Worm (Caenorhabditis elegans) whole organism, late embryonic: ENCODE results near the gene F17A2.16.

ENCODE experiments used
- C38D4.7 ChIP-seq: fragments of 200-800 bp; sonication (Bioruptor generic); optimal IDR thresholded peaks from 2 replicates; lab custom pipeline; 2018; ENCODE audit warnings: mild to moderate bottlenecking, missing genetic modification characterization, moderate library complexity, missing compliant biosample characterization
- F13H6.1 ChIP-seq: sonication (generic microtip); optimal IDR thresholded peaks from 2 replicates; lab custom pipeline; 2016; ENCODE audit warnings: missing genetic modification characterization, missing compliant biosample characterization
- K09A11.1 ChIP-seq: sonication (generic microtip); optimal IDR thresholded peaks from 2 replicates; lab custom pipeline; 2017; ENCODE audit warnings: antibody characterized with exemption, mild to moderate bottlenecking, missing genetic modification characterization, missing compliant biosample characterization; ENCODE audit not compliant: insufficient read depth
- T23F11.4 ChIP-seq: fragments of 200-800 bp; sonication (Bioruptor generic); optimal IDR thresholded peaks from 2 replicates; lab custom pipeline; 2018; ENCODE audit warnings: mild to moderate bottlenecking, missing genetic modification characterization, missing compliant biosample characterization
- Y22D7AL.16 ChIP-seq: sonication (generic microtip); optimal IDR thresholded peaks from 2 replicates; lab custom pipeline; 2016; ENCODE audit warnings: missing genetic modification characterization, missing compliant biosample characterization
- ama-1 ChIP-seq: fragments of 150-350 bp; optimal IDR thresholded peaks from 2 replicates; lab custom pipeline; 2014
- ceh-19 ChIP-seq: fragments of 200-800 bp; sonication (Bioruptor generic); optimal IDR thresholded peaks from 2 replicates; lab custom pipeline; 2018; ENCODE audit warnings: mild to moderate bottlenecking, missing genetic modification characterization, missing compliant biosample characterization
- ceh-22 ChIP-seq: sonication (generic microtip); optimal IDR thresholded peaks from 2 replicates; lab custom pipeline; 2017; ENCODE audit warnings: missing biosample characterization, missing genetic modification characterization
- ceh-9 ChIP-seq: sonication (generic microtip); optimal IDR thresholded peaks from 2 replicates; lab custom pipeline; 2016; ENCODE audit warnings: mild to moderate bottlenecking, missing genetic modification characterization, inconsistent platforms, missing compliant biosample characterization
- che-1 ChIP-seq: sonication (generic microtip); optimal IDR thresholded peaks from 2 replicates; lab custom pipeline; 2016; ENCODE audit warnings: mild to moderate bottlenecking, missing genetic modification characterization, missing compliant biosample characterization
- dmd-4 ChIP-seq: sonication (generic microtip); optimal IDR thresholded peaks from 2 replicates; lab custom pipeline; 2016; ENCODE audit warnings: borderline replicate concordance, missing genetic modification characterization, missing compliant biosample characterization
- dve-1 ChIP-seq: sonication (generic microtip); optimal IDR thresholded peaks from 2 replicates; lab custom pipeline; 2017; ENCODE audit warnings: antibody characterized with exemption, mild to moderate bottlenecking, missing genetic modification characterization, missing compliant biosample characterization
- elt-2 ChIP-seq: sonication (generic microtip); optimal IDR thresholded peaks from 2 replicates; lab custom pipeline; 2016; ENCODE audit warnings: missing genetic modification reagents, missing genetic modification characterization, missing compliant biosample characterization
- elt-4 ChIP-seq: sonication (generic microtip); optimal IDR thresholded peaks from 2 replicates; lab custom pipeline; 2016; ENCODE audit warnings: missing genetic modification characterization, missing compliant biosample characterization
- ets-4 ChIP-seq: sonication (generic microtip); optimal IDR thresholded peaks from 2 replicates; lab custom pipeline; 2016; ENCODE audit warnings: missing genetic modification characterization, missing compliant biosample characterization
- eyg-1 ChIP-seq: sonication (generic microtip); optimal IDR thresholded peaks from 2 replicates; lab custom pipeline; 2016; ENCODE audit warnings: missing genotype, missing genetic modification characterization, missing compliant biosample characterization
- fax-1 ChIP-seq: sonication (generic microtip); optimal IDR thresholded peaks from 2 replicates; lab custom pipeline; 2016; ENCODE audit warnings: missing genotype, missing genetic modification characterization, missing compliant biosample characterization
- fkh-6 ChIP-seq: sonication (generic microtip); optimal IDR thresholded peaks from 2 replicates; lab custom pipeline; 2016; ENCODE audit warnings: missing genetic modification characterization, missing compliant biosample characterization
- gmeb-2 ChIP-seq: sonication (generic microtip); optimal IDR thresholded peaks from 2 replicates; lab custom pipeline; 2016; ENCODE audit warnings: missing genetic modification characterization, inconsistent platforms, missing compliant biosample characterization
- hlh-13 ChIP-seq: fragments of 200-800 bp; sonication (Bioruptor generic); optimal IDR thresholded peaks from 2 replicates; lab custom pipeline; 2018; ENCODE audit warnings: mild to moderate bottlenecking, missing genetic modification characterization, missing compliant biosample characterization
- hlh-30 ChIP-seq: sonication (generic microtip); optimal IDR thresholded peaks from 2 replicates; lab custom pipeline; 2017; ENCODE audit warnings: antibody characterized with exemption, missing genetic modification characterization, missing compliant biosample characterization; ENCODE audit not compliant: insufficient read depth
- hlh-6 ChIP-seq: sonication (generic microtip); optimal IDR thresholded peaks from 2 replicates; lab custom pipeline; 2016; ENCODE audit warnings: missing genotype, missing genetic modification characterization, missing compliant biosample characterization
- hlh-8 ChIP-seq: sonication (generic microtip); optimal IDR thresholded peaks from 2 replicates; lab custom pipeline; 2016; ENCODE audit warnings: missing genotype, missing genetic modification characterization, missing compliant biosample characterization
- madf-2 ChIP-seq: sonication (generic microtip); optimal IDR thresholded peaks from 2 replicates; lab custom pipeline; 2017; ENCODE audit warnings: missing genetic modification characterization, missing compliant biosample characterization
- mec-3 ChIP-seq: sonication (generic microtip); optimal IDR thresholded peaks from 2 replicates; lab custom pipeline; 2016; ENCODE audit warnings: borderline replicate concordance, missing genetic modification characterization, missing compliant biosample characterization
- nhr-11 ChIP-seq: fragments of 150-350 bp; optimal IDR thresholded peaks from 2 replicates; lab custom pipeline; 2014; ENCODE audit warnings: missing biosample characterization, missing genetic modification characterization
- npax-4 ChIP-seq: sonication (generic microtip); optimal IDR thresholded peaks from 2 replicates; lab custom pipeline; 2016; ENCODE audit warnings: missing genetic modification characterization, missing compliant biosample characterization
- pag-3 ChIP-seq: sonication (generic microtip); optimal IDR thresholded peaks from 2 replicates; lab custom pipeline; 2016; ENCODE audit warnings: missing compliant biosample characterization, missing genetic modification characterization, borderline replicate concordance
- pat-9 ChIP-seq: fragments of 200-800 bp; sonication (Bioruptor generic); optimal IDR thresholded peaks from 2 replicates; lab custom pipeline; 2018; ENCODE audit warnings: mild to moderate bottlenecking, missing genetic modification characterization, moderate library complexity, missing compliant biosample characterization
- pax-1 ChIP-seq: fragments of 150-350 bp; optimal IDR thresholded peaks from 2 replicates; lab custom pipeline; 2014; ENCODE audit warnings: missing biosample characterization, missing genetic modification characterization
- pha-2 ChIP-seq: sonication (generic microtip); optimal IDR thresholded peaks from 2 replicates; lab custom pipeline; 2017; ENCODE audit warnings: mild to moderate bottlenecking, missing genetic modification characterization, missing compliant biosample characterization
- pqm-1 ChIP-seq: sonication (generic microtip); optimal IDR thresholded peaks from 2 replicates; lab custom pipeline; 2016; ENCODE audit warnings: missing genetic modification characterization, missing compliant biosample characterization
- pros-1 ChIP-seq: fragments of 150-350 bp; optimal IDR thresholded peaks from 2 replicates; lab custom pipeline; 2014; ENCODE audit warnings: missing biosample characterization, missing genetic modification reagents, missing genetic modification characterization
- ref-2 ChIP-seq: sonication (generic microtip); optimal IDR thresholded peaks from 2 replicates; lab custom pipeline; 2016; ENCODE audit warnings: missing genetic modification characterization, missing compliant biosample characterization
- sox-4 ChIP-seq: sonication (generic microtip); optimal IDR thresholded peaks from 2 replicates; lab custom pipeline; 2017; ENCODE audit warnings: mild to moderate bottlenecking, missing genetic modification characterization, inconsistent platforms, missing compliant biosample characterization
- tbx-2 ChIP-seq: sonication (generic microtip); optimal IDR thresholded peaks from 2 replicates; lab custom pipeline; 2016; ENCODE audit warnings: missing genetic modification characterization, missing compliant biosample characterization
- tbx-7 ChIP-seq: sonication (generic microtip); optimal IDR thresholded peaks from 2 replicates; lab custom pipeline; 2016; ENCODE audit warnings: missing genotype, missing genetic modification characterization, missing compliant biosample characterization
- ttx-3 ChIP-seq: sonication (generic microtip); optimal IDR thresholded peaks from 2 replicates; lab custom pipeline; 2016; ENCODE audit warnings: missing genetic modification reagents, missing genetic modification characterization, missing compliant biosample characterization
- unc-55 ChIP-seq: sonication (generic microtip); optimal IDR thresholded peaks from 2 replicates; lab custom pipeline; 2017; ENCODE audit warnings: missing biosample characterization, missing genetic modification reagents, missing genetic modification characterization
- unc-86 ChIP-seq: sonication (generic microtip); optimal IDR thresholded peaks from 2 replicates; lab custom pipeline; 2016; ENCODE audit warnings: missing genetic modification characterization, missing compliant biosample characterization
- zip-5 ChIP-seq: sonication (generic microtip); optimal IDR thresholded peaks from 2 replicates; lab custom pipeline; 2016; ENCODE audit warnings: missing genetic modification characterization, missing compliant biosample characterization
- ztf-16 ChIP-seq: sonication (generic microtip); optimal IDR thresholded peaks from 2 replicates; lab custom pipeline; 2017; ENCODE audit warnings: missing genetic modification characterization, missing compliant biosample characterization

Gene F17A2.16

ce11 chrX:12320737-12321136, 12.5 kb downstream of the F17A2.16 start, which contains the start of gene ceh-40:
TSS of gene ceh-40 (minus strand) at chrX:12320777.
- TF ChIP-seq unc-55 (GFP tag; lab: Kevin White, UChicago) = peak; percentile 49
- no peak for TF ChIP-seq K09A11.1 (tag; lab: Kevin White, UChicago)
- TF ChIP-seq tbx-2 (tag; lab: Kevin White, UChicago) = peak; percentile 35
- TF ChIP-seq ama-1 (lab: Kevin White, UChicago) = no peak
- TF ChIP-seq elt-2 (tag; lab: Kevin White, UChicago) = peak; percentile 26

- TF ChIP-seq fkh-6 (tag; lab: Kevin White, UChicago) = no peak
- no peak for TF ChIP-seq mec-3
- TF ChIP-seq dve-1 (tag; lab: Kevin White, UChicago) = no peak
- TF ChIP-seq gmeb-2 (tag; lab: Kevin White, UChicago) = no peak
- no peak for TF ChIP-seq ceh-19 (GFP tag; lab: Kevin White, UChicago)
- no peak for TF ChIP-seq fax-1 (tag; lab: Kevin White, UChicago)
- TF ChIP-seq madf-2 (tag; lab: Kevin White, UChicago) = no peak
- no peak for TF ChIP-seq ttx-3 (tag; lab: Kevin White, UChicago)
- TF ChIP-seq hlh-8 = no peak
- no peak for TF ChIP-seq sox-4 (tag; lab: Kevin White, UChicago)
- TF ChIP-seq ama-1 (lab: Kevin White, UChicago) = no peak
- no peak for TF ChIP-seq hlh-30 (tag; lab: Kevin White, UChicago)
- TF ChIP-seq tbx-7 = no peak
- no peak for TF ChIP-seq hlh-6 (tag; lab: Kevin White, UChicago)
- no peak for TF ChIP-seq npax-4 (tag; lab: Kevin White, UChicago)
- TF ChIP-seq pqm-1 = no peak
Measured at ce11 chrX:12321357-12321756, 13.1 kb downstream of the F17A2.16 start, which contains the start of gene F17A2.13. TSS of gene F17A2.13 (plus strand) at chrX:12321657.

- TF ChIP-seq elt-4 (no peak), T23F11.4 (no peak), pax-1 (tag; lab: Kevin White, UChicago) (no peak), zip-5 (tag; lab: Kevin White, UChicago) (no peak), che-1 (tag; lab: Kevin White, UChicago) (no peak), ceh-22 (tag; lab: Kevin White, UChicago) (no peak), dmd-4 (tag; lab: Kevin White, UChicago) (no peak), Y22D7AL.16 (no peak), pros-1 (no peak), ceh-9 (no peak), eyg-1 (tag; lab: Kevin White, UChicago) (no peak), fax-1 (tag; lab: Kevin White, UChicago) (no peak), tbx-2 (tag; lab: Kevin White, UChicago) (no peak), pag-3 (tag; lab: Kevin White, UChicago) (no peak), ets-4 (tag; lab: Kevin White, UChicago) (no peak), ceh-19 (GFP tag; lab: Kevin White, UChicago) (no peak), K09A11.1 (tag; lab: Kevin White, UChicago) (no peak), F13H6.1 (tag; lab: Kevin White, UChicago) (no peak), unc-55 (GFP tag; lab: Kevin White, UChicago) (no peak), nhr-11 (tag; lab: Kevin White, UChicago) (no peak)
Measured at ce11 chrX:12323439-12323838, 15.2 kb downstream of the F17A2.16 start, which contains the start of gene srd-40. TSS of gene srd-40 (plus strand) at chrX:12323739.

ce11 chrX:12326424-12326823, 18.2 kb downstream of the F17A2.16 start, which contains the start of gene srd-41:
TSS of gene srd-41 (plus strand) at chrX:12326724.
- TF ChIP-seq pat-9 (tag; lab: Kevin White, UChicago) (no peak), che-1 (tag; lab: Kevin White, UChicago) (no peak), pha-2 (tag; lab: Kevin White, UChicago) (no peak), pax-1 (tag; lab: Kevin White, UChicago) (no peak), ztf-16 (no peak), C38D4.7 (GFP tag; lab: Kevin White, UChicago) (no peak), dmd-4 (tag; lab: Kevin White, UChicago) (no peak), ets-4 (tag; lab: Kevin White, UChicago) (no peak), unc-86 (tag; lab: Kevin White, UChicago) (no peak), hlh-13 (GFP tag; lab: Kevin White, UChicago) (no peak), ref-2 (tag; lab: Kevin White, UChicago) (no peak), pag-3 (tag; lab: Kevin White, UChicago) (no peak), elt-4 (no peak), gmeb-2 (tag; lab: Kevin White, UChicago) (no peak)
